Worm (Caenorhabditis elegans) whole organism, L1 larva: ENCODE results near the gene sfxn-1.5.

Experiments used
- ceh-63 ChIP-seq: fragments of 200-800 bp; sonication (Bioruptor generic); optimal IDR thresholded peaks from 2 replicates; lab custom pipeline; 2018; ENCODE audit warnings: mild to moderate bottlenecking, missing genetic modification characterization, missing compliant biosample characterization
- ceh-8 ChIP-seq: fragments of 200-800 bp; sonication (Bioruptor generic); optimal IDR thresholded peaks from 2 replicates; lab custom pipeline; 2018; ENCODE audit warnings: mild to moderate bottlenecking, missing genetic modification characterization, moderate library complexity, missing compliant biosample characterization
- ceh-88 ChIP-seq: fragments of 200-800 bp; sonication (Bioruptor generic); IDR thresholded peaks from 2 replicates; pipeline ENCODE4 v1.3.6; 2022; ENCODE audit warnings: missing genetic modification characterization, missing compliant biosample characterization
- dsc-1 ChIP-seq: sonication (generic microtip); optimal IDR thresholded peaks from 2 replicates; lab custom pipeline; 2016; ENCODE audit warnings: mild to moderate bottlenecking, missing genetic modification characterization, missing compliant biosample characterization
- efl-1 ChIP-seq, 4 experiments: fragments of 150-350 bp; optimal IDR thresholded peaks in 3 of 4; peaks in 1 of 4; 1 replicate in 1 of 4; 2 replicates in 3 of 4; lab custom pipeline; 2014; ENCODE audit warnings: missing biosample characterization in 2 of 4, missing genetic modification characterization in 2 of 4, missing genetic modification reagents in 2 of 4
- efl-3 ChIP-seq: fragments of 200-800 bp; sonication (Bioruptor generic); optimal IDR thresholded peaks from 2 replicates; lab custom pipeline; 2018; ENCODE audit warnings: mild to moderate bottlenecking, missing genetic modification characterization, missing compliant biosample characterization
- elt-2 ChIP-seq: sonication (generic microtip); optimal IDR thresholded peaks from 2 replicates; lab custom pipeline; 2016; ENCODE audit warnings: missing genetic modification characterization, mild to moderate bottlenecking, inconsistent platforms, missing compliant biosample characterization, missing genetic modification reagents
- fkh-4 ChIP-seq: sonication (generic microtip); optimal IDR thresholded peaks from 2 replicates; lab custom pipeline; 2016; ENCODE audit warnings: missing compliant biosample characterization, missing genetic modification characterization, borderline replicate concordance
- fkh-8 ChIP-seq: sonication (generic microtip); optimal IDR thresholded peaks from 2 replicates; lab custom pipeline; 2016; ENCODE audit warnings: mild to moderate bottlenecking, missing genetic modification characterization, missing compliant biosample characterization
- fos-1 ChIP-seq: fragments of 150-350 bp; optimal IDR thresholded peaks from 2 replicates; lab custom pipeline; 2014; ENCODE audit warnings: missing biosample characterization, missing genetic modification characterization
- grh-1 ChIP-seq: fragments of 200-800 bp; sonication (Bioruptor generic); IDR thresholded peaks from 2 replicates; pipeline ENCODE4 v1.3.6; 2022; ENCODE audit warnings: missing genetic modification reagents, missing genetic modification characterization, missing compliant biosample characterization
- irx-1 ChIP-seq: sonication (generic microtip); optimal IDR thresholded peaks from 2 replicates; lab custom pipeline; 2016; ENCODE audit warnings: missing genetic modification characterization, missing compliant biosample characterization
- isw-1 ChIP-seq: fragments of 200-800 bp; sonication (Bioruptor generic); IDR thresholded peaks from 2 replicates; pipeline ENCODE4 v1.3.6; 2022; ENCODE audit warnings: missing genetic modification characterization, missing compliant biosample characterization
- lin-13 ChIP-seq: fragments of 150-350 bp; optimal IDR thresholded peaks from 2 replicates; lab custom pipeline; 2014; ENCODE audit warnings: missing biosample characterization, missing genetic modification reagents, missing genetic modification characterization
- lin-14 ChIP-seq: fragments of 200-800 bp; sonication (Bioruptor generic); optimal IDR thresholded peaks from 2 replicates; lab custom pipeline; 2018; ENCODE audit warnings: mild to moderate bottlenecking, missing genetic modification characterization, moderate library complexity, missing compliant biosample characterization
- lin-39 ChIP-seq: fragments of 150-350 bp; optimal IDR thresholded peaks from 2 replicates; lab custom pipeline; 2014; ENCODE audit warnings: missing biosample characterization, missing genetic modification reagents, missing genetic modification characterization
- lir-3 ChIP-seq: sonication (generic microtip); optimal IDR thresholded peaks from 2 replicates; lab custom pipeline; 2016; ENCODE audit warnings: mild to moderate bottlenecking, missing genetic modification characterization, moderate library complexity, missing compliant biosample characterization; ENCODE audit not compliant: poor library complexity
- lsy-2 ChIP-seq, 2 experiments: fragments of 150-350 bp; optimal IDR thresholded peaks; 2 replicates each; lab custom pipeline; 2014; ENCODE audit warnings: missing biosample characterization in 2 of 2, missing genetic modification characterization in 2 of 2
- mab-9 ChIP-seq: fragments of 200-800 bp; sonication (Bioruptor generic); IDR thresholded peaks from 2 replicates; pipeline ENCODE4 v1.3.6; 2022; ENCODE audit warnings: missing genetic modification reagents, missing genetic modification characterization, missing compliant biosample characterization
- mdl-1 ChIP-seq, 2 experiments: fragments of 150-350 bp; optimal IDR thresholded peaks; 2 replicates each; lab custom pipeline; 2014 to 2017; ENCODE audit warnings: missing biosample characterization in 2 of 2, missing genetic modification characterization in 2 of 2, inconsistent platforms in 1 of 2
- nhr-19 ChIP-seq: fragments of 200-800 bp; sonication (Bioruptor generic); conservative IDR thresholded peaks from 2 replicates; pipeline ENCODE4 v1.3.6; 2022; ENCODE audit warnings: missing genetic modification characterization, missing compliant biosample characterization
- nhr-20 ChIP-seq: sonication (generic microtip); optimal IDR thresholded peaks from 2 replicates; lab custom pipeline; 2016; ENCODE audit warnings: mild to moderate bottlenecking, missing genetic modification characterization, missing compliant biosample characterization
- nhr-47 ChIP-seq: sonication (generic microtip); optimal IDR thresholded peaks from 2 replicates; lab custom pipeline; 2016; ENCODE audit warnings: mild to moderate bottlenecking, missing genetic modification characterization, moderate library complexity, missing compliant biosample characterization
- nhr-71 ChIP-seq: sonication (generic microtip); optimal IDR thresholded peaks from 2 replicates; lab custom pipeline; 2016; ENCODE audit warnings: mild to moderate bottlenecking, missing genetic modification characterization, moderate library complexity, missing compliant biosample characterization
- nhr-85 ChIP-seq: sonication (generic microtip); peaks from one replicate; lab custom pipeline; 2016; ENCODE audit warnings: missing genetic modification characterization, inconsistent platforms, missing compliant biosample characterization
- nhr-90 ChIP-seq: sonication (generic microtip); optimal IDR thresholded peaks from 2 replicates; lab custom pipeline; 2016; ENCODE audit warnings: mild to moderate bottlenecking, missing genetic modification characterization, missing compliant biosample characterization; ENCODE audit not compliant: poor library complexity
- pax-3 ChIP-seq: fragments of 200-800 bp; sonication (Bioruptor generic); optimal IDR thresholded peaks from 2 replicates; lab custom pipeline; 2018; ENCODE audit warnings: mild to moderate bottlenecking, missing genetic modification characterization, moderate library complexity, missing compliant biosample characterization
- rnt-1 ChIP-seq: sonication (generic microtip); optimal IDR thresholded peaks from 2 replicates; lab custom pipeline; 2016; ENCODE audit warnings: mild to moderate bottlenecking, missing genetic modification characterization, moderate library complexity, missing compliant biosample characterization
- snu-23 ChIP-seq: sonication (generic microtip); optimal IDR thresholded peaks from 2 replicates; lab custom pipeline; 2016; ENCODE audit warnings: missing genetic modification characterization, missing compliant biosample characterization
- sup-37 ChIP-seq: fragments of 200-800 bp; sonication (Bioruptor generic); optimal IDR thresholded peaks from 2 replicates; lab custom pipeline; 2018; ENCODE audit warnings: mild to moderate bottlenecking, missing genetic modification characterization, missing compliant biosample characterization
- swsn-7 ChIP-seq: sonication (generic microtip); optimal IDR thresholded peaks from 2 replicates; lab custom pipeline; 2016; ENCODE audit warnings: missing genetic modification characterization, missing compliant biosample characterization
- tbx-2 ChIP-seq: sonication (generic microtip); optimal IDR thresholded peaks from 2 replicates; lab custom pipeline; 2016; ENCODE audit warnings: missing genetic modification characterization, missing compliant biosample characterization
- unc-86 ChIP-seq: sonication (generic microtip); optimal IDR thresholded peaks from 2 replicates; lab custom pipeline; 2016; ENCODE audit warnings: missing genetic modification characterization, missing compliant biosample characterization
- vab-15 ChIP-seq: sonication (generic microtip); optimal IDR thresholded peaks from 2 replicates; lab custom pipeline; 2017; ENCODE audit warnings: missing genotype, mild to moderate bottlenecking, missing genetic modification characterization, missing compliant biosample characterization
- xbp-1 ChIP-seq: sonication (generic microtip); optimal IDR thresholded peaks from 2 replicates; lab custom pipeline; 2016; ENCODE audit warnings: missing genetic modification characterization, missing compliant biosample characterization
- zip-4 ChIP-seq: fragments of 200-800 bp; sonication (Bioruptor generic); optimal IDR thresholded peaks from 2 replicates; lab custom pipeline; 2018; ENCODE audit warnings: mild to moderate bottlenecking, missing genetic modification characterization, moderate library complexity, missing compliant biosample characterization
- ztf-11 ChIP-seq, 2 experiments: sonication (generic microtip); optimal IDR thresholded peaks; 2 replicates each; lab custom pipeline; 2016 to 2017; ENCODE audit warnings: missing genetic modification characterization in 2 of 2, missing biosample characterization in 1 of 2, missing compliant biosample characterization in 1 of 2
- ztf-4 ChIP-seq: fragments of 150-350 bp; optimal IDR thresholded peaks from 2 replicates; lab custom pipeline; 2014; ENCODE audit warnings: missing biosample characterization, missing genetic modification characterization

sfxn-1.5 gene

ce11 chrX:11645517-11645916 is 15.9 kb downstream of the sfxn-1.5 start (continued):
- peak in 1 of 2 experiments; percentile 2 for TF ChIP-seq lsy-2 (tag; optimal IDR thresholded peaks at IDR 0.05; lab: Kevin White, UChicago)
- peak; percentile 43 for TF ChIP-seq nhr-20 (tag; lab: Kevin White, UChicago)
- TF ChIP-seq lin-39, result no peak

DNA sequence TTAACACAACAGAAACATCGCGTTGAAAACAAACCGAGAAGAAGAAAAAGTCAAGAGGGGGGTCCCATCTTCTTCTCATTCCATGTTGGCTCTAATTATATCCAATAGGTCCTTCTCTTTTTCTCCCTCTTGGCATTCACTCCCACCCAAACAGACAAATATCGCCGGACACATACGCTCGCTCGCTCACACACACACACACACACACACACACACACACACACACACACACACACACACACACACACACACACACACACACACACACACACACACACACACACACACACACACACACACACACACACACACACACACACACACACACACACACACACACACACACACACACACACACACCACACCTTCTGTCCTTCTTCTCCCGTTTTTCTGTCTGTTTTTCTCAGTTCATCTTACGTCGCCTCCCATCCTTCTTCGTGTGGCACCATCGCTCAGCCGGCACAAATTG is 17.7 kb downstream of the sfxn-1.5 start, which contains the start of gene sto-4:
Gene sto-4 (plus strand): TSS at position 360 of the 469 bp plus-strand sequence.
- TF ChIP-seq unc-86 (peak; percentile 90), ztf-4 (tag; lab: Kevin White, UChicago) (peak; percentile 55), vab-15 (tag; lab: Kevin White, UChicago) (peak; percentile 70), lsy-2 (tag; optimal IDR thresholded peaks at IDR 0.05; lab: Kevin White, UChicago) (peak; percentile 9 to 57), fkh-8 (tag; lab: Kevin White, UChicago) (peak; percentile 86), ceh-88 (GFP tag; lab: Robert Waterston, UW) (peak; percentile 65), nhr-20 (tag; lab: Kevin White, UChicago) (peak; percentile 27), nhr-90 (tag; lab: Kevin White, UChicago) (peak; percentile 77), ceh-63 (GFP tag; lab: Kevin White, UChicago) (peak; percentile 93), tbx-2 (peak; percentile 75), fkh-4 (peak; percentile 50), pax-3 (tag; lab: Kevin White, UChicago) (peak; percentile 92), isw-1 (GFP tag; lab: Robert Waterston, UW) (peak; percentile 55), ztf-11 (tag; optimal IDR thresholded peaks at IDR 0.05; lab: Kevin White, UChicago) (peak in 1 of 2 experiments; percentile 76), nhr-47 (tag; lab: Kevin White, UChicago) (peak; percentile 89), sup-37 (GFP tag; lab: Kevin White, UChicago) (peak; percentile 81), nhr-19 (GFP tag; lab: Robert Waterston, UW) (peak; percentile 75), xbp-1 (peak; percentile 69), lir-3 (peak; percentile 24), swsn-7 (peak; percentile 83), mdl-1 (tag; optimal IDR thresholded peaks at IDR 0.05; lab: Kevin White, UChicago) (peak in 1 of 2 experiments; percentile 21), elt-2 (tag; lab: Kevin White, UChicago) (peak; percentile 7), lin-14 (GFP tag; lab: Kevin White, UChicago) (peak; percentile 98), zip-4 (GFP tag; lab: Kevin White, UChicago) (peak; percentile 83), dsc-1 (tag; lab: Kevin White, UChicago) (peak; percentile 68), mab-9 (peak; percentile 69), nhr-85 (peak; percentile 99), grh-1 (peak; percentile 78), irx-1 (peak; percentile 76), nhr-71 (tag; lab: Kevin White, UChicago) (peak; percentile 66), lin-13 (peak; percentile 38), ceh-8 (GFP tag; lab: Kevin White, UChicago) (peak; percentile 95), efl-3 (peak; percentile 66), rnt-1 (tag; lab: Kevin White, UChicago) (peak; percentile 61), snu-23 (GFP tag; lab: Kevin White, UChicago) (peak; percentile 38)

DNA sequence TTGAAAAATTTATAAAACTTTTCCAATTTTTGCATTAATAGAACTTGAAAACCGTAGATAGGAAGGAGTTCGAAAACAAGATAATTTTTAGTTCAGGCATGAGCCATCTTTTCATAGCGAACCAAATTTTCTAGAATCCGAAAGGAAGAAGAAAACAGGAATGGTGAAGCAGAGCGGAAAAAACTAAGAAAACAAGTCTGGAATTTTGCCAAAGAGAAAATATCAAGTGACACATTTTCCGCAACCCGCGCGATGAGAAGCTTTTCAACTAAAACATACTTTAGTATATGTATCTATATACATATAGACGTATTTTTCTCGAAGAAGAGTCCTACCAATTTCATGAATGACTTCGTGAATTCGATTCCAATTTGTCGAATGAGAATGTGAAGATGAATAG is 19.9 kb downstream of the sfxn-1.5 start:
- TF ChIP-seq nhr-19 (GFP tag; lab: Robert Waterston, UW) (no peak), fos-1 (tag; lab: Kevin White, UChicago) (no peak), efl-1 (optimal IDR thresholded peaks at IDR 0.05; lab: Kevin White, UChicago) (no peak), efl-1 (GFP tag; optimal IDR thresholded peaks at IDR 0.05 in 1 of 2; lab: Kevin White, UChicago) (peak in 1 of 2 experiments; percentile 66), ztf-4 (tag; lab: Kevin White, UChicago) (no peak)
